Fruit fly (Drosophila melanogaster) whole organism, wandering third instar larva: ENCODE data around the gene Oseg4.

Experiments
- CrebA ChIP-seq: fragments of 200-800 bp; sonication (Bioruptor generic); optimal IDR thresholded peaks from 2 replicates; lab custom pipeline; 2016; ENCODE audit warnings: missing biosample characterization, mild to moderate bottlenecking, missing genetic modification characterization, borderline replicate concordance
- HLH106 ChIP-seq: fragments of 200-800 bp; optimal IDR thresholded peaks from 3 replicates; lab custom pipeline; 2019; ENCODE audit warnings: missing biosample characterization, mild to moderate bottlenecking, missing genetic modification characterization, moderate library complexity
- Hnf4 ChIP-seq: fragments of 200-800 bp; sonication (Bioruptor generic); optimal IDR thresholded peaks from 2 replicates; lab custom pipeline; 2016; ENCODE audit warnings: missing biosample characterization, mild to moderate bottlenecking, missing genetic modification characterization
- Jra ChIP-seq: sonication (Bioruptor generic); optimal IDR thresholded peaks from 2 replicates; lab custom pipeline; 2016; ENCODE audit warnings: missing biosample characterization, missing genetic modification characterization
- Myc ChIP-seq: fragments of >200 bp; optimal IDR thresholded peaks from 2 replicates; lab custom pipeline; 2017
- N ChIP-seq: fragments of >200 bp; optimal IDR thresholded peaks from 2 replicates; lab custom pipeline; 2018; ENCODE audit warnings: missing biosample characterization, missing external identifiers, missing genetic modification characterization
- br ChIP-seq: fragments of 200-800 bp; sonication (Bioruptor generic); optimal IDR thresholded peaks from 2 replicates; lab custom pipeline; 2016; ENCODE audit warnings: missing biosample characterization, missing genetic modification characterization
- foxo ChIP-seq, 2 experiments: fragments of 200-800 bp; sonication (Bioruptor generic); optimal IDR thresholded peaks; 2 replicates in 1 of 2; 3 replicates in 1 of 2; lab custom pipeline; 2016 to 2017; ENCODE audit warnings: missing biosample characterization in 2 of 2, missing genetic modification characterization in 2 of 2
- fru ChIP-seq: fragments of 200-800 bp; sonication (Bioruptor generic); optimal IDR thresholded peaks from 3 replicates; lab custom pipeline; 2016; ENCODE audit warnings: missing biosample characterization, mild to moderate bottlenecking, missing genetic modification characterization
- h ChIP-seq: fragments of 200-800 bp; sonication (Bioruptor generic); optimal IDR thresholded peaks from 3 replicates; lab custom pipeline; 2016; ENCODE audit warnings: missing biosample characterization, mild to moderate bottlenecking, missing genetic modification characterization
- lola ChIP-seq: fragments of >200 bp; optimal IDR thresholded peaks from 2 replicates; lab custom pipeline; 2017; ENCODE audit warnings: missing biosample characterization, missing genetic modification characterization
- pan ChIP-seq: fragments of >200 bp; optimal IDR thresholded peaks from 2 replicates; lab custom pipeline; 2017
- psq ChIP-seq: fragments of 200-800 bp; sonication (Bioruptor generic); optimal IDR thresholded peaks from 3 replicates; lab custom pipeline; 2017; ENCODE audit warnings: missing biosample characterization, mild to moderate bottlenecking, missing genetic modification characterization, moderate library complexity

- TF ChIP-seq lola (no peak), foxo (GFP tag; optimal IDR thresholded peaks at IDR 0.05; lab: Kevin White, UChicago) (no peak), CrebA (GFP tag; lab: Kevin White, UChicago) (no peak), fru (no peak), psq (GFP tag; lab: Kevin White, UChicago) (no peak), N (GFP tag; lab: Kevin White, UChicago) (no peak), pan (lab: Kevin White, UChicago) (no peak), Hnf4 (GFP tag; lab: Kevin White, UChicago) (no peak), Myc (no peak), Jra (GFP tag; lab: Kevin White, UChicago) (no peak), HLH106 (tag; lab: Kevin White, UChicago) (no peak), h (GFP tag; lab: Kevin White, UChicago) (no peak), br (GFP tag; lab: Kevin White, UChicago) (no peak)
Measured at dm6 chr3L:1754935-1755334, 19.4 kb upstream of the Oseg4 start.
